Worm (Caenorhabditis elegans) whole organism, L4/young adult: ENCODE measurements around the gene elb-1.

Source experiments
- W03F9.2 ChIP-seq: fragments of 150-350 bp; optimal IDR thresholded peaks from 2 replicates; lab custom pipeline; 2014; ENCODE audit warnings: missing biosample characterization, missing genetic modification characterization
- dao-5 ChIP-seq: sonication (generic microtip); optimal IDR thresholded peaks from 2 replicates; lab custom pipeline; 2016; ENCODE audit warnings: missing genotype, missing genetic modification characterization, moderate library complexity, missing compliant biosample characterization
- him-1 ChIP-seq: sonication (generic microtip); optimal IDR thresholded peaks from 2 replicates; lab custom pipeline; 2016; ENCODE audit warnings: missing genotype, missing genetic modification reagents, missing genetic modification characterization, missing compliant biosample characterization

ce11 chrIII:11699959-11700358 lies 19.3 kb downstream of the elb-1 start, which contains the start of gene pqn-84:
- TF ChIP-seq W03F9.2 (tag; lab: Kevin White, UChicago) (no peak), him-1 (tag; lab: Kevin White, UChicago) (no peak), dao-5 (tag; lab: Kevin White, UChicago) (no peak)
